Worm (Caenorhabditis elegans) whole organism, L1 larva: Measurements from ENCODE around the gene zip-7.

Source experiments
- C16A3.4 ChIP-seq: fragments of 150-350 bp; optimal IDR thresholded peaks from 2 replicates; lab custom pipeline; 2014; ENCODE audit warnings: missing biosample characterization, missing genetic modification characterization
- blmp-1 ChIP-seq: fragments of 150-350 bp; optimal IDR thresholded peaks from 2 replicates; lab custom pipeline; 2014; ENCODE audit warnings: missing biosample characterization, missing genetic modification characterization
- ceh-82 ChIP-seq, 3 experiments: fragments of 150-350 bp in 1 of 3; sonication (generic microtip) in 2 of 3; optimal IDR thresholded peaks; 2 replicates each; lab custom pipeline; 2014 to 2017; ENCODE audit warnings: missing biosample characterization in 3 of 3, missing genetic modification characterization in 3 of 3
- ces-1 ChIP-seq: fragments of 150-350 bp; optimal IDR thresholded peaks from 2 replicates; lab custom pipeline; 2014; ENCODE audit warnings: missing biosample characterization, missing genetic modification reagents, missing genetic modification characterization
- elt-2 ChIP-seq: sonication (generic microtip); optimal IDR thresholded peaks from 2 replicates; lab custom pipeline; 2016; ENCODE audit warnings: missing genetic modification characterization, mild to moderate bottlenecking, inconsistent platforms, missing compliant biosample characterization, missing genetic modification reagents
- fos-1 ChIP-seq: fragments of 150-350 bp; optimal IDR thresholded peaks from 2 replicates; lab custom pipeline; 2014; ENCODE audit warnings: missing biosample characterization, missing genetic modification characterization
- sox-4 ChIP-seq: sonication (generic microtip); optimal IDR thresholded peaks from 2 replicates; lab custom pipeline; 2016; ENCODE audit warnings: missing genetic modification characterization, missing compliant biosample characterization
- unc-62 ChIP-seq: fragments of 150-350 bp; optimal IDR thresholded peaks from 2 replicates; lab custom pipeline; 2014; ENCODE audit warnings: missing biosample characterization, missing genetic modification reagents, missing genetic modification characterization
- vab-15 ChIP-seq: sonication (generic microtip); optimal IDR thresholded peaks from 2 replicates; lab custom pipeline; 2017; ENCODE audit warnings: missing genotype, mild to moderate bottlenecking, missing genetic modification characterization, missing compliant biosample characterization
- ztf-11 ChIP-seq, 2 experiments: sonication (generic microtip); optimal IDR thresholded peaks; 2 replicates each; lab custom pipeline; 2016 to 2017; ENCODE audit warnings: missing genetic modification characterization in 2 of 2, missing biosample characterization in 1 of 2, missing compliant biosample characterization in 1 of 2
- ztf-4 ChIP-seq: fragments of 150-350 bp; optimal IDR thresholded peaks from 2 replicates; lab custom pipeline; 2014; ENCODE audit warnings: missing biosample characterization, missing genetic modification characterization

DNA sequence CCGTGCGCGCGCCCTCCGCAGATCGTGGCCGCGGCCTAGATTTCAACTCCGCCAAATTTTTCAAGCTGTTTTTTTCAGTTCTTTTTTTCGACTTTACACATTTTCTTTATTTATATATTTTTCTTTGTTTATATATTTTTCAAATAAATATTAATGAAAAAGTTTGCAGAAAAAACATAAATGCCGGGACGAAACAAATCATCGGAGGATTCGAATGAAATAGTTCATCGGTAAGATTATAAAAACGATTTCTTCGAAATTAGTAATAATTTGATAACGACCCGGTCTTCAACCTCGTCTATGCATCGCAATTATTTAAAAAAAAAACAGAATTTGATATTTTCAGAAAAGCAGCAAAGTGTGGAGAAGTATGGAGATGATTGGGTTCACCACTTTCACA lies 27.9 kb upstream of the zip-7 start, which contains the start of gene Y51H4A.6:
- TF ChIP-seq elt-2 (no peak), fos-1 (no peak), ces-1 (GFP tag; lab: Kevin White, UChicago) (no peak), blmp-1 (tag; lab: Kevin White, UChicago) (no peak), ztf-4 (no peak), unc-62 (GFP tag; lab: Kevin White, UChicago) (no peak), ceh-82 (tag; optimal IDR thresholded peaks at IDR 0.05; lab: Kevin White, UChicago) (no peak), C16A3.4 (no peak), ztf-11 (tag; optimal IDR thresholded peaks at IDR 0.05; lab: Kevin White, UChicago) (no peak), sox-4 (tag; lab: Kevin White, UChicago) (no peak), vab-15 (no peak)
